Fruit fly (Drosophila melanogaster): ENCODE results near the gene HLH4C.

The HLH4C gene

DNA sequence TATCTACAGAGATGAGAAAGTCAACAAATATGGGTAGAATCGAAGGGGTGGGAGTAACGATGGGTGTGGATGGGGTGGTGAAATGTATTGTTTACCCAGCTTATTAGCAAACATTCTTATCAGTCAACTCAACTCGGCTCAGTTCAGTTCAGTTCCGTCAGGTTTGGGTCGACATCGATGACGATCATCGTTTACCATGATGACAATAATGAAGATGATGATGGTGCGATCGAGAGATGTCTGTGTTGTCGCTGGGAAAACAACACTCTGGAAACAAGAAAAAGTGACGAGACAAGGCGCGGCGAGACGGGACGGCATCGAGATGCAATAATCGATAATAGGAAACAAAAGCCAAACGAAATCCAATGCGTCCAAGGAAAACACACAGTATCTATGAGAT is 37.5 kb downstream of the HLH4C start:
- no peak for TF ChIP-seq ttk (optimal IDR thresholded peaks at IDR 0.05)
- TF ChIP-seq insv (optimal IDR thresholded peaks at IDR 0.05), result no peak
- TF ChIP-seq h (optimal IDR thresholded peaks at IDR 0.05), result no peak
- no peak for TF ChIP-seq Myc (optimal IDR thresholded peaks at IDR 0.05)
- TF ChIP-seq Sin3A (optimal IDR thresholded peaks at IDR 0.05), result no peak
- TF ChIP-seq psq (optimal IDR thresholded peaks at IDR 0.05), result no peak

DNA sequence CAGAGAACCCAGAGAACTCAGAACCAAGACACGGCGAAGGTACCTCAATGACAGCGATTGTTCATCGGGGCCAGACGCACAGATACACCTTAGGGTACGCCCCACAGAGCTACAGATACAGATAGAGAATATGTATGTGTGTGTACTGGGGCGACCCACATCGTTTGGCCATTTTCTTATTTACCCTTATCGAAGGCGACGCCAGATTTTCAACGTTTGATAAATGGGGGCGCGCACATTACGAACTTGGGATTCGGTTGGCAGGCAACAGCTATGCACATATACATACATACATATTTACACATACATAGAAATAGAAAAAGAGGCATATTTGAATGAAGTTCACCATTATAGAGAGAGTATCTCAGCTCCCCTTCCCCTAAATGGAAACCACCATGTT is 40.8 kb downstream of the HLH4C start:
- TF ChIP-seq ttk (optimal IDR thresholded peaks at IDR 0.05) (no peak), insv (optimal IDR thresholded peaks at IDR 0.05) (no peak), Sin3A (optimal IDR thresholded peaks at IDR 0.05) (no peak), psq (optimal IDR thresholded peaks at IDR 0.05) (no peak), Myc (optimal IDR thresholded peaks at IDR 0.05) (no peak), h (optimal IDR thresholded peaks at IDR 0.05) (no peak)

DNA sequence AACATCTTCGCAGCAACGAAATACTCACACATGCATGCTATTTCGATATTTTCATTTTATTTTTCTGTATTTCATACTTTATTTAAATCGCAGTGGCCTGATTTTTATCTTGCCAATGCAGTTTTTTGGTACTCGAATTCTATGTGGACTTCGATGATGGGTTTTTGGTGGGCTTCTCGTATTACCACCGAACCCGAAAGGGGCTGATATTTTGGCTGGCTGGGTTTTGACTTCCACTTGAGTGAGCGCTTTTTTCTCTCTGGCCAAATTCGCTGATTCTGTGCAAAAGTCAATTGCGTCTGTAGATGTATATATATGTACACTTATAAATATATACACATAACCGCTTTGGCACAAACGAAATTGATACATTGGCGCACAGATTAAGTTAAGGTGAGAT is 41.9 kb downstream of the HLH4C start:
- TF ChIP-seq h (optimal IDR thresholded peaks at IDR 0.05), result no peak
- no peak for TF ChIP-seq Sin3A (optimal IDR thresholded peaks at IDR 0.05)
- TF ChIP-seq Myc (optimal IDR thresholded peaks at IDR 0.05), result no peak
- no peak for TF ChIP-seq insv (optimal IDR thresholded peaks at IDR 0.05)
- TF ChIP-seq psq (optimal IDR thresholded peaks at IDR 0.05), result no peak
- no peak for TF ChIP-seq ttk (optimal IDR thresholded peaks at IDR 0.05)

DNA sequence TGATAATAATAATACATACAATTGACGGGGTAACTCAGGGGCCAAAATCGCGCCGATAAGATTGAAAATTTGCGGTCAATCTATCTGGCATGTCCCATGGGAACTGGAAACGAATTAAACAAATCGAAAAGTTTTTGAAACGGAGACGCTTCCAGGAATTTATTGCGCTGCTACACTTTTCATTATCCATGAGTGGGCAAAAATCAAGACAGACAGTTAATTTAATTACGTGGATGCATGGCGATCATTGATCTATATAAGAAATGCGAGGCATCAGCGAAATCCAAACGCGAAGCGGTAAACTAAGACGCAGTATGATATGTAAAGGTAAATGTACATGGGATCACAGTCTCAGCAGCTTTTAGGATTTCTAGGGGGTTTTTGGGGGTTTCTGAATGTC is 42.7 kb downstream of the HLH4C start:
- no peak for TF ChIP-seq ttk (optimal IDR thresholded peaks at IDR 0.05)

DNA sequence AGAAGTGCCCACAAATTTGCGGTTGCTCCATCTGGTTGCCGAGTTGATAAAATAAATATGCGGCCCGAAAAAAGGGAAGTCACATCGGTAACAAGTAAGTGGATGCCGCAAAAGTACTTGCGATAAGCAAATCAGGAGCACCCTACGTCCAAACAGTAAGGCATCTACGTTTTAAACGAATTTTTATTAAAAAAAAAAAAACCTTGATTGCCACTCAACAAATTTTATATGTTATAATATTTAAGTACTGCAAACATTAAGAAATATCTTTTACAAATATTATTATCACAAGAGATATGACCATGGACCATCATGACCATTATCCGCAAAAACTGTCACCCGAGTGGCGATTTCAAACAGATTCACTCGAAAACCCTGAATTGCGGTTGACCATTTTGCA is 43.1 kb downstream of the HLH4C start:
- TF ChIP-seq Sin3A (optimal IDR thresholded peaks at IDR 0.05), result no peak
- TF ChIP-seq insv (optimal IDR thresholded peaks at IDR 0.05), result no peak
- TF ChIP-seq psq (optimal IDR thresholded peaks at IDR 0.05), result no peak
- no peak for TF ChIP-seq Myc (optimal IDR thresholded peaks at IDR 0.05)
- TF ChIP-seq h (optimal IDR thresholded peaks at IDR 0.05), result no peak
- TF ChIP-seq ttk (optimal IDR thresholded peaks at IDR 0.05), result no peak

DNA sequence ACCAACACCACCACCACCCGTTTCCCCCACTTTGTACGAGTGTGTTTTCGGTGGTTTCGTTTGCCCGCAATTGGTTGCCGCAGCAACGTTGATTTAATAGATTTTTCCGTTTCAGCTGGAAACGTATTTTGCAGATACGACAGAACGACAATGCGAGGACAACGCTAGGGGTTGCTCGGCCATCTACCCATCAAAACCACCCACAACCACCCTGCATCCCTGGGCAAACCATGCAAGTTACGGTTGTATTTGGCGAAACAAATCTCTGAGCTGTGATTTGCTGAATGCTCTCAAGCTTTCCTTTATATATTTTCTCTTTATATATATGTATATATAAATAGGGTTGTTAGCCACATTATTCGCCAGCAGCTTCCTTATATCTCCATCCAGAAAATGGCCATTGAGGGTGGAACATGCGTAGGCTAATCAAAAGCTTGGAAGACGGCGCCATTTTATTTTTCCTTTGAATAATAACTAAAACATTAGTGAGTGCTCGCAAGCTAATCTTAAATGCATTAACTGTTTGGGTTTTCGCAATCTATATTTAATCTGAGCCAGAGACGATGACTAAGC is 47.2 kb downstream of the HLH4C start:
- TF ChIP-seq Myc (optimal IDR thresholded peaks at IDR 0.05), result no peak
- TF ChIP-seq insv (optimal IDR thresholded peaks at IDR 0.05), result no peak
- no peak for TF ChIP-seq psq (optimal IDR thresholded peaks at IDR 0.05)
- no peak for TF ChIP-seq Sin3A (optimal IDR thresholded peaks at IDR 0.05)

DNA sequence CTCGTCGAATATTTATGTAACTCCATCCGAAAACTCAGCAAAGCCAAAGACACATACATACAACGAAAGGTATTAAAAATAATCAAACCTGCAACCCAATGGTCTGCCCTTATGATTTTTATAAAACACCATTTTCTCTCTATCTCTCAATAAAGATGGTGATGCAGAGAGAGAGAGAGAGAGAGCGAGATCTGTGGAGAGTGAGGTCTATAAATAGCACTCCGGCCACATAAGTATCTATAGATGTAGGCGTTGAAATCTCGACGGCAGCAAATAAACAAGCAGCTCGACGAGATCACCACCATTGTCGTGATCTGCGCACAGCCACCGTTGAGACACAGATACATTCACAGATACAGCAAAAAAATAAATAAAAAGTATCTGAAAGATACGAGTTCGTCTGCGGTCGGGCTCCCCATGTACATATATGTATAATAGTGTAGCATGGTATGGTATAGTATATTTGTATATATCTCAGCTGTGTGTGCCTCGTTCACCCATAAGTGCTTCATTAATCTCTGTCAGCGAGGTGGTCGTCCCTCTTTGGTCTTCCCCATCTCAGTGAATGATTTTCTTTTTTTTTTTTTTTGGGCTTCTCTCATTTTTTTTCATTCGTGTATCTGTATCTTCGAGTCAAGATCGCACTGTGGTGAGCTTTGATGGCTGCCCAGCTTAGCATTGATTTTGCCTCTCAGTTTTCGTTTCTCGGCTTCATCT is 50.6 kb downstream of the HLH4C start:
- TF ChIP-seq psq (optimal IDR thresholded peaks at IDR 0.05), result no peak
- no peak for TF ChIP-seq Myc (optimal IDR thresholded peaks at IDR 0.05)
- TF ChIP-seq h (optimal IDR thresholded peaks at IDR 0.05), result no peak
- no peak for TF ChIP-seq ttk (optimal IDR thresholded peaks at IDR 0.05)
- no peak for TF ChIP-seq insv (optimal IDR thresholded peaks at IDR 0.05)
- no peak for TF ChIP-seq Sin3A (optimal IDR thresholded peaks at IDR 0.05)

Measured in Kc167 (cell line).